Worm (Caenorhabditis elegans): Measurements from ENCODE around the gene ora-1.

ora-1 gene

ce11 chrIV:7946899-7947499 is 30.7 kb upstream of the ora-1 start, which contains the start of gene F20D12.12:
F20D12.12 (plus strand) TSS chrIV:7947440.
- peak; percentile 40 for TF ChIP-seq hmg-4 (GFP tag; optimal IDR thresholded peaks at IDR 0.05)
- peak; percentile 54; the same call in 1 of the 2 replicates for TF ChIP-seq tbx-37 (GFP tag; conservative IDR thresholded peaks at IDR 0.05)
- peak; percentile 50; the same call in 1 of the 2 replicates for TF ChIP-seq tbx-11 (GFP tag; IDR thresholded peaks at IDR 0.05)
- peak; percentile 44 for TF ChIP-seq F13C5.2 (tag; optimal IDR thresholded peaks at IDR 0.05)
- 0 out of 2 replicates have a peak, but pooled peaks have one; percentile 37 for TF ChIP-seq sea-1 (GFP tag; conservative IDR thresholded peaks at IDR 0.05)
- peak; percentile 30; the same call in 1 of the 2 replicates for TF ChIP-seq flt-1 (GFP tag; IDR thresholded peaks at IDR 0.05)
- peak; percentile 77 for TF ChIP-seq pes-1 (GFP tag; IDR thresholded peaks at IDR 0.05)
- 0 out of 2 replicates have a peak, but pooled peaks have one; percentile 57 for TF ChIP-seq scrt-1 (GFP tag; IDR thresholded peaks at IDR 0.05)

DNA sequence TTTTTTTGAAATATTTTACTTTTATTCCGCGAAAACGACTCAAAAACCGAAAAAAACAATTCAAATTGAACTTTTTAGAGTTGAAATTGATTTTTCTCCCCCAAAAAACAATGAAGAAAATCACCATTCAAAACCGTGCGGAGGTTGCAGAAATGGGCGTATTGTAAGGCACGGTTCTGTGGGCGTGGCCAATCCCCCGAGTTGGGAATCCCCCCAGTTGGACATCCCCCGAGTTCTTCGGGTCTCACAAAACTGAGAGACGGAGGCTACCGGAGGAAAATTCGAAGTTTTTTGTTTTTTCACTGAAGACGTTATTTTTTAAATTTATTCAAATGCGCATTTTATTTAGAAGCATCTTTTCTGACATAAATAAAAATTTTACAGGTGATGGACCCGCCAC is 29.4 kb upstream of the ora-1 start, which contains the start of gene mcm-3AP:
mcm-3AP (plus strand) TSS at position 383 of the 400 bp plus-strand sequence.
- 0 out of 2 replicates have a peak, but pooled peaks have one; percentile 37 for TF ChIP-seq scrt-1 (GFP tag; IDR thresholded peaks at IDR 0.05)
- peak; percentile 78 for TF ChIP-seq sea-1 (GFP tag; conservative IDR thresholded peaks at IDR 0.05)
- TF ChIP-seq pes-1 (GFP tag; IDR thresholded peaks at IDR 0.05): peak; percentile 79
- TF ChIP-seq tbx-37 (GFP tag; conservative IDR thresholded peaks at IDR 0.05): peak; percentile 72

- TF ChIP-seq sea-1 (GFP tag; conservative IDR thresholded peaks at IDR 0.05): no peak
- TF ChIP-seq ceh-13 (GFP tag; optimal IDR thresholded peaks at IDR 0.05): no peak
- TF ChIP-seq scrt-1 (GFP tag; IDR thresholded peaks at IDR 0.05): no peak
- TF ChIP-seq B0310.2 (tag; optimal IDR thresholded peaks at IDR 0.05): no peak
- TF ChIP-seq ets-7 (tag; optimal IDR thresholded peaks at IDR 0.05): no peak
- no peak for TF ChIP-seq aly-1 (tag; optimal IDR thresholded peaks at IDR 0.05)
- TF ChIP-seq hmbx-1 (tag; optimal IDR thresholded peaks at IDR 0.05): no peak
- no peak for TF ChIP-seq hnd-1 (tag; optimal IDR thresholded peaks at IDR 0.05)
- TF ChIP-seq flt-1 (GFP tag; IDR thresholded peaks at IDR 0.05): no peak
- no peak for TF ChIP-seq hmg-4 (GFP tag; optimal IDR thresholded peaks at IDR 0.05)
- no peak for TF ChIP-seq ceh-36 (tag; optimal IDR thresholded peaks at IDR 0.05)
- TF ChIP-seq tra-4 (tag; optimal IDR thresholded peaks at IDR 0.05): no peak
- no peak for TF ChIP-seq tbx-37 (GFP tag; conservative IDR thresholded peaks at IDR 0.05)
- TF ChIP-seq pes-1 (GFP tag; IDR thresholded peaks at IDR 0.05): no peak
- TF ChIP-seq F13C5.2 (tag; optimal IDR thresholded peaks at IDR 0.05): no peak
Observed at ce11 chrIV:7954006-7954405, 23.7 kb upstream of the ora-1 start.

DNA sequence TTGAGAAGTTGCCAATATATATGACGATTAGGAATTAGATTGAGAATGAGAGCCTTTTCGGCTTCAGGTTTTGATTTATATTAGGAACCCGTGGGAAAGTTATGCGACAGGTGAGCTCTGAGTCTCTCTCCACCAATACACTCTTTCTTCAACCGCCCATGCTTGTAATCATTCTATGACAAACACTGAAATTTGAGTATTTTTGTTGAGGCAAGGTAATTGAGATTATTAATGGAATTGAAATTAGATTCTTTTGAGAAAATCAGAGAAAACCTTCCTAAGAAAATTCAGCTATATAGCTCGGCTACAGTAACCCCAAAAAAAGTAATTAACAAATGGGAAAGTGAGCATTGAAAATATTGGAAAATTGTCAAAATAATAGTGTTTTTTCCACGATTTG is 21.8 kb upstream of the ora-1 start, which contains the start of gene ceh-19:
ceh-19 (minus strand) TSS at position 101 of the 400 bp plus-strand sequence.
- TF ChIP-seq hmbx-1 (tag; optimal IDR thresholded peaks at IDR 0.05): no peak
- no peak for TF ChIP-seq ama-1 (optimal IDR thresholded peaks at IDR 0.05)
- TF ChIP-seq ceh-13 (GFP tag; optimal IDR thresholded peaks at IDR 0.05): no peak
- TF ChIP-seq tbx-37 (GFP tag; conservative IDR thresholded peaks at IDR 0.05): no peak
- no peak for TF ChIP-seq sea-1 (GFP tag; conservative IDR thresholded peaks at IDR 0.05)
- TF ChIP-seq pes-1 (GFP tag; IDR thresholded peaks at IDR 0.05): no peak
- TF ChIP-seq hnd-1 (tag; optimal IDR thresholded peaks at IDR 0.05): no peak
- no peak for TF ChIP-seq aly-1 (tag; optimal IDR thresholded peaks at IDR 0.05)
- no peak for TF ChIP-seq tra-4 (tag; optimal IDR thresholded peaks at IDR 0.05)
- TF ChIP-seq B0310.2 (tag; optimal IDR thresholded peaks at IDR 0.05): no peak
- no peak for TF ChIP-seq hmg-4 (GFP tag; optimal IDR thresholded peaks at IDR 0.05)
- no peak for TF ChIP-seq tbx-11 (GFP tag; IDR thresholded peaks at IDR 0.05)
- no peak for TF ChIP-seq F13C5.2 (tag; optimal IDR thresholded peaks at IDR 0.05)
- TF ChIP-seq flt-1 (GFP tag; IDR thresholded peaks at IDR 0.05): no peak
- no peak for TF ChIP-seq scrt-1 (GFP tag; IDR thresholded peaks at IDR 0.05)
- no peak for TF ChIP-seq ceh-36 (tag; optimal IDR thresholded peaks at IDR 0.05)
- TF ChIP-seq ets-7 (tag; optimal IDR thresholded peaks at IDR 0.05): no peak

- no peak for TF ChIP-seq ama-1 (optimal IDR thresholded peaks at IDR 0.05)
- no peak for TF ChIP-seq hmg-4 (GFP tag; optimal IDR thresholded peaks at IDR 0.05)
- no peak for TF ChIP-seq hmbx-1 (tag; optimal IDR thresholded peaks at IDR 0.05)
- TF ChIP-seq pes-1 (GFP tag; IDR thresholded peaks at IDR 0.05): no peak
- no peak for TF ChIP-seq tra-4 (tag; optimal IDR thresholded peaks at IDR 0.05)
- TF ChIP-seq ets-7 (tag; optimal IDR thresholded peaks at IDR 0.05): no peak
- TF ChIP-seq hnd-1 (tag; optimal IDR thresholded peaks at IDR 0.05): no peak
- TF ChIP-seq tbx-37 (GFP tag; conservative IDR thresholded peaks at IDR 0.05): no peak
- TF ChIP-seq ceh-36 (tag; optimal IDR thresholded peaks at IDR 0.05): no peak
- TF ChIP-seq B0310.2 (tag; optimal IDR thresholded peaks at IDR 0.05): no peak
- no peak for TF ChIP-seq F13C5.2 (tag; optimal IDR thresholded peaks at IDR 0.05)
- no peak for TF ChIP-seq scrt-1 (GFP tag; IDR thresholded peaks at IDR 0.05)
- no peak for TF ChIP-seq flt-1 (GFP tag; IDR thresholded peaks at IDR 0.05)
- no peak for TF ChIP-seq ceh-13 (GFP tag; optimal IDR thresholded peaks at IDR 0.05)
- no peak for TF ChIP-seq tbx-11 (GFP tag; IDR thresholded peaks at IDR 0.05)
- TF ChIP-seq sea-1 (GFP tag; conservative IDR thresholded peaks at IDR 0.05): no peak
- TF ChIP-seq aly-1 (tag; optimal IDR thresholded peaks at IDR 0.05): no peak
Observed at ce11 chrIV:7956643-7957317, 20.9 kb upstream of the ora-1 start, which contains the start of gene csr-1. csr-1 (plus strand) TSS chrIV:7957267.

DNA sequence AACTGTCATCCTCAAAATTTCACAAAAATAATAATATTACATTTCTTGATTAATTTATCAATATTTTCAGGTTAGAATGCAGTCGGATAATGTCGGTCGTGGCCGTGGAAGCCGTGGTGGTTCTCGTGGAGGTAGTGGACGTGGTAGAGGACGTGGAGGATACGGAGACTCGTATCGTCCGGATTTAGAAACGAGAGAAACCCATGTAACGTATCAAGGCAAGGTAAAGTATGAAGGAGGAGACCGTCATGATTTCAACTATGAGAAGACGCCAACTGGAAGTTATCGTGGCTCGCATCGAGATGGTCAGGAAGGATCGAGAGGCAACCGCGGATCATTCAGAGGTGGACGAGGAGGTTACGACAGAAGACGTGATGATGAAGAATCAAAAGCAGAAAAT is 20.2 kb upstream of the ora-1 start, which contains the start of gene frpr-10:
frpr-10 (plus strand) TSS at position 301 of the 400 bp plus-strand sequence.
- TF ChIP-seq F13C5.2 (tag; optimal IDR thresholded peaks at IDR 0.05) (no peak), ets-7 (tag; optimal IDR thresholded peaks at IDR 0.05) (no peak), flt-1 (GFP tag; IDR thresholded peaks at IDR 0.05) (no peak), hmg-4 (GFP tag; optimal IDR thresholded peaks at IDR 0.05) (no peak), ama-1 (optimal IDR thresholded peaks at IDR 0.05) (no peak), B0310.2 (tag; optimal IDR thresholded peaks at IDR 0.05) (no peak), aly-1 (tag; optimal IDR thresholded peaks at IDR 0.05) (no peak), tbx-11 (GFP tag; IDR thresholded peaks at IDR 0.05) (no peak), tra-4 (tag; optimal IDR thresholded peaks at IDR 0.05) (no peak), hnd-1 (tag; optimal IDR thresholded peaks at IDR 0.05) (no peak)

DNA sequence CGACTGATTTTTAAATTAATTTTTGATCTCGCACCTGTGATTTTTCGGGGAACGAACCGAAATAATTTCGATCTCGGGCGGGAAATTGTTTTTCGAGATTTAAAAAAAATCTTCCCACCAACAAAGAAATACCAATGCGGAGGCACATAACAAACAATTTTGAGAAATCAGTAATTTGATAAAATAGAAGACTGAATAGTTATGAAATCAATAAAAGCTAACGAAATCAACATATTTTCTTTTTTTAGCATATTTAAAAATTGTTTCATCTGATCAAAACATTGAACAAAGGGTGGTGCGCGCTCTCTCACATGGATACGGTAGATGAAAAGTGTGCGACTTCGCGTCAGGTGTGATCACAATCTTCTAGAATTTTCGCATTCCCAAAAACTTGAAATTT is 19.6 kb upstream of the ora-1 start:
- TF ChIP-seq B0310.2 (tag; optimal IDR thresholded peaks at IDR 0.05) (no peak), sea-1 (GFP tag; conservative IDR thresholded peaks at IDR 0.05) (no peak), F13C5.2 (tag; optimal IDR thresholded peaks at IDR 0.05) (no peak), hmg-4 (GFP tag; optimal IDR thresholded peaks at IDR 0.05) (no peak), hnd-1 (tag; optimal IDR thresholded peaks at IDR 0.05) (no peak), ceh-36 (tag; optimal IDR thresholded peaks at IDR 0.05) (no peak), ceh-13 (GFP tag; optimal IDR thresholded peaks at IDR 0.05) (no peak), tbx-11 (GFP tag; IDR thresholded peaks at IDR 0.05) (no peak), ama-1 (optimal IDR thresholded peaks at IDR 0.05) (no peak), flt-1 (GFP tag; IDR thresholded peaks at IDR 0.05) (no peak), ets-7 (tag; optimal IDR thresholded peaks at IDR 0.05) (no peak), tra-4 (tag; optimal IDR thresholded peaks at IDR 0.05) (no peak), hmbx-1 (tag; optimal IDR thresholded peaks at IDR 0.05) (no peak)

Data from whole organism, early embryonic.